Fruit fly (Drosophila melanogaster) whole organism, wandering third instar larva: ENCODE measurements around the gene NaPi-III.

Experiments
- CG32264 ChIP-seq: fragments of 200-800 bp; sonication (Bioruptor generic); optimal IDR thresholded peaks from 2 replicates; lab custom pipeline; 2016; ENCODE audit warnings: missing biosample characterization, missing genetic modification characterization
- CrebA ChIP-seq: fragments of 200-800 bp; sonication (Bioruptor generic); optimal IDR thresholded peaks from 2 replicates; lab custom pipeline; 2016; ENCODE audit warnings: missing biosample characterization, mild to moderate bottlenecking, missing genetic modification characterization, borderline replicate concordance
- HLH106 ChIP-seq: fragments of 200-800 bp; optimal IDR thresholded peaks from 3 replicates; lab custom pipeline; 2019; ENCODE audit warnings: missing biosample characterization, mild to moderate bottlenecking, missing genetic modification characterization, moderate library complexity
- Hr78 ChIP-seq: fragments of >200 bp; optimal IDR thresholded peaks from 2 replicates; lab custom pipeline; 2017; ENCODE audit warnings: missing biosample characterization, missing genetic modification characterization
- ey ChIP-seq: fragments of 200-800 bp; sonication (Bioruptor generic); optimal IDR thresholded peaks from 2 replicates; lab custom pipeline; 2016; ENCODE audit warnings: missing biosample characterization, missing genetic modification characterization
- h ChIP-seq: fragments of 200-800 bp; sonication (Bioruptor generic); optimal IDR thresholded peaks from 3 replicates; lab custom pipeline; 2016; ENCODE audit warnings: missing biosample characterization, mild to moderate bottlenecking, missing genetic modification characterization
- pan ChIP-seq: fragments of >200 bp; optimal IDR thresholded peaks from 2 replicates; lab custom pipeline; 2017
- psq ChIP-seq: fragments of 200-800 bp; sonication (Bioruptor generic); optimal IDR thresholded peaks from 3 replicates; lab custom pipeline; 2017; ENCODE audit warnings: missing biosample characterization, mild to moderate bottlenecking, missing genetic modification characterization, moderate library complexity
- sage ChIP-seq: fragments of 200-800 bp; sonication (Bioruptor generic); optimal IDR thresholded peaks from 2 replicates; lab custom pipeline; 2016; ENCODE audit warnings: missing biosample characterization, mild to moderate bottlenecking, missing genetic modification characterization
- sv ChIP-seq: fragments of 200-800 bp; sonication (Bioruptor generic); optimal IDR thresholded peaks from 3 replicates; lab custom pipeline; 2016; ENCODE audit warnings: missing biosample characterization, missing genetic modification characterization

DNA sequence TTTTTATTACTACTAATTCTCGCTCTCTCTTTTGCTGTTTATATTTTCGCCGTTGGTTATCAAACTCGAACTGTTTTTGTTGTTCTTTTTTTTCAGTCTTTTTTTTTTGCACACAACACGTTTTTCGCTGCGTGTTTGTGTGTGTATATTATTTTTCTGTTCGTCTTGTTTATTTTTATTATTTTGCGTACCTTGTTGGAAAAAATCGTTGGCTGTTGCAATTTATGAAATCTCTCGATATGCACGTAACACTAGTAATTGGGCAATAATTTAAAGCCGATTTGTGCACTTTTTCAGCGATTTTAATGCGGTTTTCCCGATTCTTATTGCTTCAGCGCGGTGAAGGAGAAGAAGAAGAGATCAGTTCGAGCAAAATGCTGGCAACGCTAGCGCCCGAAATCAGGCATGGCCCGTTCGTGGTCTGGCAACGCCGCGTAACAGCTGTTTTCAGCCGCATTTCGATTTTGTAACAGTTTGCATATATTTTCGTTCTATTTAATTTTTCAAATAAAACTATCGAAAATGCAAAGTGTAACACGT, 2.7 kb upstream of the NaPi-III start, which contains the start of the genes FoxK and mRpL2:
- TF ChIP-seq sv (GFP tag; lab: Kevin White, UChicago): no peak
- TF ChIP-seq sage: peak; percentile 82
- no peak for TF ChIP-seq Hr78
- TF ChIP-seq pan: no peak
- TF ChIP-seq h (GFP tag; lab: Kevin White, UChicago): no peak
- peak; percentile 55 for TF ChIP-seq psq (GFP tag; lab: Kevin White, UChicago)
- TF ChIP-seq CG32264: peak; percentile 12
- TF ChIP-seq ey (GFP tag; lab: Kevin White, UChicago): no peak
- no peak for TF ChIP-seq CrebA (GFP tag; lab: Kevin White, UChicago)
- TF ChIP-seq HLH106: peak; percentile 25
